Worm (Caenorhabditis elegans) whole organism, midembryonic: Measurements from ENCODE around the gene srh-216.

Experiments
- T22C8.4 ChIP-seq: fragments of 200-800 bp; sonication (Bioruptor generic); IDR thresholded peaks from 2 replicates; pipeline ENCODE4 v1.3.6; 2022; ENCODE audit warnings: missing genetic modification characterization, missing compliant biosample characterization
- cog-1 ChIP-seq: sonication (generic microtip); optimal IDR thresholded peaks from 2 replicates; lab custom pipeline; 2016; ENCODE audit warnings: missing genetic modification characterization, missing compliant biosample characterization
- flt-1 ChIP-seq: fragments of 200-800 bp; sonication (Bioruptor generic); IDR thresholded peaks from 2 replicates; pipeline ENCODE4 v1.3.6; 2022; ENCODE audit warnings: missing genetic modification characterization, missing compliant biosample characterization
- klf-2 ChIP-seq: fragments of 200-800 bp; sonication (Bioruptor generic); conservative IDR thresholded peaks from 2 replicates; pipeline ENCODE4 v1.3.6; 2022; ENCODE audit warnings: missing genetic modification reagents, missing genetic modification characterization, missing compliant biosample characterization
- med-1 ChIP-seq: sonication (generic microtip); optimal IDR thresholded peaks from 2 replicates; lab custom pipeline; 2017; ENCODE audit warnings: missing genetic modification characterization, mild to moderate bottlenecking, missing compliant biosample characterization, antibody characterized with exemption, missing genetic modification reagents; ENCODE audit not compliant: insufficient read depth
- ref-1 ChIP-seq: fragments of 200-800 bp; sonication (Bioruptor generic); conservative IDR thresholded peaks from 2 replicates; pipeline ENCODE4 v1.3.6; 2022; ENCODE audit warnings: missing genetic modification reagents, missing genetic modification characterization, missing compliant biosample characterization
- tab-1 ChIP-seq: fragments of 200-800 bp; sonication (Bioruptor generic); IDR thresholded peaks from 2 replicates; pipeline ENCODE4 v1.3.6; 2022; ENCODE audit warnings: missing genetic modification characterization, missing compliant biosample characterization
- ztf-23 ChIP-seq: fragments of 200-800 bp; sonication (Bioruptor generic); IDR thresholded peaks from 2 replicates; pipeline ENCODE4 v1.3.6; 2022; ENCODE audit warnings: missing genetic modification reagents, missing genetic modification characterization, missing compliant biosample characterization
- ztf-29 ChIP-seq: fragments of 200-800 bp; sonication (Bioruptor generic); IDR thresholded peaks from 2 replicates; pipeline ENCODE4 v1.3.6; 2022; ENCODE audit warnings: missing genetic modification reagents, missing genetic modification characterization, missing compliant biosample characterization

srh-216 gene

DNA sequence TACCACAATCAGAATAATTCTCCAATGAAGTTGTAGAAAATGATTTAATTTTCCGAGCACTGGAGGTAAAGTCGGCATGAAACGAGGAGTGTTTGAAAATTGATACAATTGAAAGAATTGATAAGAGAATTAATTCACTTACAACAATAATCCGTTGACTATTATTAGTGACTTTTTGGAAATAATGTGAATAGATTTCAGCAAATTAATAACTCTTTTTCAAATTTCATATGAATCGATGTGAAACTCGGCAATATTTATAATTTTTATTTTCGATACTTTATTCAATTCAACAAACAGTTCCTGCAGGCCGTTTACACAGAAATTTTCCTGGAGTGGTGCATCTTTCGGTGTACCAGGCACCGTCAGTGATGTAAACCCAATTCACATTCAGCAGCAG lies 24.6 kb upstream of the srh-216 start, which contains the start of gene clec-37:
TSS of gene clec-37 (minus strand) at position 101 of the 400 bp plus-strand sequence.
- no peak for TF ChIP-seq ztf-23
- TF ChIP-seq flt-1 (GFP tag; lab: Robert Waterston, UW), result no peak
- TF ChIP-seq ztf-29 (GFP tag; lab: Robert Waterston, UW), result no peak
- TF ChIP-seq ref-1 (GFP tag; lab: Robert Waterston, UW), result no peak
- TF ChIP-seq tab-1, result no peak
- no peak for TF ChIP-seq klf-2 (GFP tag; lab: Robert Waterston, UW)
- no peak for TF ChIP-seq T22C8.4 (GFP tag; lab: Robert Waterston, UW)
- no peak for TF ChIP-seq med-1 (GFP tag; lab: Kevin White, UChicago)
- no peak for TF ChIP-seq cog-1 (tag; lab: Kevin White, UChicago)

DNA sequence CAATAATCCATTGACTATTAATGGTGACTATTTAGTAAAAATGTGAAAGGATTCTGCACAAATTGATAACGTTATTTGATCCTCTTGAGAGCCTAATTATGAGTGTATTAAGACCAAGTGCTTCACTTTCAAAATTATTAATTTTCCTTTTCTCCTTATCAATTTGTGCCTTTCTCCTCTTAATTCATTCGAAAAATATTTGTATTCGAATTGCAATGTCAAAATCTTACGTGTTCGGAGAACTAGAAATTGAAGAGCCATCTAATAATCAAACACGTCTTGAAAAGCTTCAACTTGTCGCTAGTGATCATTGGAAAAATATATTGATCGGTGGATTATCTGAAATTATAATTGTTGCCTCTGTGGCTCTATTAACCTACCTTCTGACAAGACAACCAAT lies 21.1 kb upstream of the srh-216 start, which contains the start of the genes clec-36 and clec-26:
TSS of gene clec-36 (minus strand) at position 101 of the 400 bp plus-strand sequence.
TSS of gene clec-26 (plus strand) at position 114 of the 400 bp plus-strand sequence.
- TF ChIP-seq tab-1 (no peak), ref-1 (GFP tag; lab: Robert Waterston, UW) (no peak), flt-1 (GFP tag; lab: Robert Waterston, UW) (no peak), ztf-29 (GFP tag; lab: Robert Waterston, UW) (no peak), ztf-23 (no peak), klf-2 (GFP tag; lab: Robert Waterston, UW) (no peak), cog-1 (tag; lab: Kevin White, UChicago) (no peak), med-1 (GFP tag; lab: Kevin White, UChicago) (no peak), T22C8.4 (GFP tag; lab: Robert Waterston, UW) (no peak)

DNA sequence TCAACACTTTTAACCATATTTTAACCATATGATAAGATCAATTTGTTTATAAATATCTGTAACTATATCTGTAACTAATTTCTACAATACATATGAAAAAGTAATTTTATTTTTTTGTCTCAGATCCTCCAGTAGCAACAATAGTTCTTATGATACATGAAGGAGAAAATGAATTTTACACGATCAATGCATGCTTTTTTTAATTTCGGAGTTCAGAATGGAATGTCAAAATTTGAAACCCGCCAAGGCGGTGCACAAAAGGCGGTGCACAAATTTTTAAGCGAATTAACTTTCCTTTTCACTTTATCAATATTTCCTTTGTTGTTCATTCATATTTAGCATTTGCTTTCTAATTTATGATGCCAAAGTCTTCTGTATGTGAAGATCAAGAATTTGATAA lies 15.6 kb upstream of the srh-216 start, which contains the start of gene clec-25:
TSS of gene clec-25 (plus strand) at position 301 of the 400 bp plus-strand sequence.
- TF ChIP-seq ztf-29 (GFP tag; lab: Robert Waterston, UW) (no peak), klf-2 (GFP tag; lab: Robert Waterston, UW) (no peak), med-1 (GFP tag; lab: Kevin White, UChicago) (no peak), flt-1 (GFP tag; lab: Robert Waterston, UW) (no peak), cog-1 (tag; lab: Kevin White, UChicago) (no peak)

DNA sequence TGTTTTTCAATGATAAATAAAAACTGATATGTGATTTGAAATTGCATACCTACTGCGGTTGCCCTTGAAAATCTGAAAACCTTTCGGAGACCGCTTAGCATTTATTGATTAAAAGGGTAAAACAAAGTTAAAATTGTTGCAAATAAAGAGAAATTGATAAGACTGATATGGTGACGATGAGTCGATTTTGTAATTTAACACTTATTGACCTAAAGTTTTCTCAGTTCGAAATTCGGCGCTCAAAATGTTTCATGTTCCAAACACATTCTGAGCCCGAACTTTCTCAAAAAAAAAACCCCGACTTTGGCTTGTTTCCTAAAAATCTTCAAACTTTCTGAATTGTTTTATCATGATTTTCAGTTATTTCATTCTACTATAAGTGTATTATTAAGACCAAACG lies 13.6 kb upstream of the srh-216 start, which contains the start of gene clec-40:
TSS of gene clec-40 (minus strand) at position 101 of the 400 bp plus-strand sequence.
- no peak for TF ChIP-seq T22C8.4 (GFP tag; lab: Robert Waterston, UW)
- no peak for TF ChIP-seq ztf-23
- no peak for TF ChIP-seq klf-2 (GFP tag; lab: Robert Waterston, UW)
- no peak for TF ChIP-seq flt-1 (GFP tag; lab: Robert Waterston, UW)
- no peak for TF ChIP-seq ref-1 (GFP tag; lab: Robert Waterston, UW)

DNA sequence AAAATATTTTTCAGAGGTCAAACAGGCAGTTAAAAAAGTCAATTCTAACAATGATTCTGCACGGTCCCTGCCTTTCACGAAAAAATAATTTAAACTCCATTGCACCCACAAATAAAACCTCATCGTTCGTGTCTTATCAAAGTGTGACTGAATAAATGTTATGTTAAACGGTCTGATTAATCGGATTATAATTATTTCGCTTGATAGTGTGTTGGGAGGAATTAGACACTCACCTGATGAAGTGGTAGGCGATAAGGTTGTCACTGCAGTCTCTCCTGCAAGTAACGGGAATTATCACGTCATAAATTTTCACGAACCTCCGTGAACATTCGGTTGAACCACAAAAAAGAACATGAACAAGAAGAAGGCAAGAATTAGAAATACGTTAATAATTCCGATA lies 12.9 kb upstream of the srh-216 start:
- TF ChIP-seq med-1 (GFP tag; lab: Kevin White, UChicago) (no peak), cog-1 (tag; lab: Kevin White, UChicago) (no peak), klf-2 (GFP tag; lab: Robert Waterston, UW) (no peak), ztf-23 (no peak), tab-1 (no peak)

DNA sequence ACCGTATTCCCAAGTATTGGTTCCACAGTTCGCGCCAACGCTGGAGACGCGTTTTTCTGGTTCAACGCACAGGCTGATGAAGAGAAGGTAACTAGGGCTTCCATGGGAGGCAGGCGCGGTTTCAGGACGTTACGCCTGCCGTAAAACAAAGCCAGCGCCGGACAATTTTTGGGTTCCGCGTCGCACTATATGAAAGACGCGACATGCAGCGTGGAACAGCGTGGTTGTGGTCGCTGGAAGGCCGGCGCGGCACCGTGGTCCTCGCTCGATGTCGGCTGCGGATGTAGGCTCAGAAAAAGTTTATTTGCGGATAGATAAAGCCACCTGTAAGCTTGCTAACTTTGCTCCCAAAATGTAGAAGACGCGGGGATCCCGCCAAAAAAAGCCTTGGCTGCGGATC lies 11.1 kb upstream of the srh-216 start:
- no peak for TF ChIP-seq ref-1 (GFP tag; lab: Robert Waterston, UW)
- TF ChIP-seq cog-1 (tag; lab: Kevin White, UChicago), result no peak
- no peak for TF ChIP-seq T22C8.4 (GFP tag; lab: Robert Waterston, UW)
- TF ChIP-seq flt-1 (GFP tag; lab: Robert Waterston, UW), result no peak
- no peak for TF ChIP-seq med-1 (GFP tag; lab: Kevin White, UChicago)
- no peak for TF ChIP-seq ztf-23

DNA sequence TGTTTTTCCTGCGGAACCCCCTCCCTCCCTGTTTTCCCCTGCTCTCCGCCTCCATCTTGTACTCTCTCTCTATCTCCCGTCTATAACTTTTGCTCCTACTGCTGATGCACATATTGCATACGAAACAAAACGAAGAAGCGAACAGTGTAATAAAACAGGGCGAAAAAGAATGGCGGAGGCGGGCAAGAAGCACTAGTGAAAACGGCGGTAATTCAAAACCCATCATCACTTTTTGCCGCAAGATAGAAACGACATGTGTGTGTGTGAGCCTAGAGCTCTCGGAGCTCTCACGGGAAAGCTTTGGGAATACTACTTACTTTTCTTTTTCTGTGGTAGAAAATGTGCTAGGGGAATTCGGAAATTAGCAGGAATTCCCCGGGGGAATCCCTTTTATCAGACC lies 8.7 kb upstream of the srh-216 start:
- TF ChIP-seq ztf-23, result no peak
- no peak for TF ChIP-seq flt-1 (GFP tag; lab: Robert Waterston, UW)
- no peak for TF ChIP-seq tab-1
- no peak for TF ChIP-seq med-1 (GFP tag; lab: Kevin White, UChicago)
- no peak for TF ChIP-seq klf-2 (GFP tag; lab: Robert Waterston, UW)
- TF ChIP-seq cog-1 (tag; lab: Kevin White, UChicago), result no peak
- TF ChIP-seq T22C8.4 (GFP tag; lab: Robert Waterston, UW), result no peak
- TF ChIP-seq ref-1 (GFP tag; lab: Robert Waterston, UW), result no peak
- TF ChIP-seq ztf-29 (GFP tag; lab: Robert Waterston, UW), result no peak

DNA sequence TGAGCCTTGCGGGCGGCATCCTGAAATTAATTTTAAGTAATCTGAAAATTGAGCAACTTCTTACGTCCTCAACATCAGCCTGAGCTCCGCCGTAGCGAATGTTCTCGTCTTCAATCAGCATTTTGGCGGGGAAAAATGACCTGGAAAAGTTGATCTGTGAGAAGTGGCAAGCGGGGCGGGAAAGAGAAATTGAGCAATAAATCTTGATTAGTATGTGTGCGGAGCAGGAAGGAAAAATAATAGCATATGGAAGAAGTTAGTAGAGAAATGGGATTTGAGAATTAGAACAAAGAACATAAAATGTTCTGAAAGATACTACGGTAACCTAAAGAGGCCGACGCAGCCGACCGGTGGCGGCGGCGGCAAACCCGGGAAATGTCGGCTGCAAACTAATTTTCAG lies 7.6 kb upstream of the srh-216 start, which contains the start of gene tni-3:
TSS of gene tni-3 (minus strand) at position 140 of the 400 bp plus-strand sequence.
- TF ChIP-seq T22C8.4 (GFP tag; lab: Robert Waterston, UW) (no peak), flt-1 (GFP tag; lab: Robert Waterston, UW) (no peak), cog-1 (tag; lab: Kevin White, UChicago) (no peak), ref-1 (GFP tag; lab: Robert Waterston, UW) (no peak), ztf-23 (no peak), klf-2 (GFP tag; lab: Robert Waterston, UW) (no peak), tab-1 (no peak), med-1 (GFP tag; lab: Kevin White, UChicago) (no peak), ztf-29 (GFP tag; lab: Robert Waterston, UW) (no peak)

DNA sequence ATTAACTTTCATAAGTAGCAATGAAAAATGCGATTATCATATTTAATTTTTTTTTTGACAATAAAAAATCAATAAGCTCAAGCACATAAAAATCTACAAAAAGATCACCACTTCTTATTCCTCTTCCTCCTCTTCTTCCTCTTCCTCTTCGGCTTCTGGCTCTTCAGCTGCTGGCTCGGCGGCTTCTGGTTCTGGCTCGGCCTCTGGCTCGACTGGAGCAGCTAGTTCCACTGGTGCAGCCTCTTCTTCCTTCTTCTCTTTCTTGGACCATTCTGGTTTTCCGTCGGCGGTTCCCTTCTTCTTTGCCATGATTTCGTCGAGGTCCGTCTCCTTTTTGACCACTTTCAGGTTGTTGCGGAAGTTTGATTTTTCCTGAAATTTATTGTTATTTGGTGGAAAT lies 6.3 kb upstream of the srh-216 start:
- no peak for TF ChIP-seq ztf-29 (GFP tag; lab: Robert Waterston, UW)
- TF ChIP-seq cog-1 (tag; lab: Kevin White, UChicago), result no peak
- TF ChIP-seq med-1 (GFP tag; lab: Kevin White, UChicago), result no peak
- no peak for TF ChIP-seq ref-1 (GFP tag; lab: Robert Waterston, UW)
- TF ChIP-seq tab-1, result no peak
- no peak for TF ChIP-seq T22C8.4 (GFP tag; lab: Robert Waterston, UW)
- TF ChIP-seq klf-2 (GFP tag; lab: Robert Waterston, UW), result no peak
- TF ChIP-seq ztf-23, result no peak
- TF ChIP-seq flt-1 (GFP tag; lab: Robert Waterston, UW), result no peak
